Fruit fly (Drosophila melanogaster) whole organism: ENCODE measurements around the gene Ttc26.

Source experiments
- CG8478 ChIP-seq: fragments of >200 bp; optimal IDR thresholded peaks from 2 replicates; lab custom pipeline; 2018; ENCODE audit warnings: inconsistent platforms
- Dll ChIP-seq: fragments of >200 bp; optimal IDR thresholded peaks from 2 replicates; lab custom pipeline; 2017
- pan ChIP-seq: fragments of >200 bp; optimal IDR thresholded peaks from 2 replicates; lab custom pipeline; 2017

- TF ChIP-seq Dll (no peak), CG8478 (lab: Kevin White, UChicago) (no peak), pan (lab: Kevin White, UChicago) (no peak)
Observed at dm6 chr3R:15768900-15769299, 5.3 kb upstream of the Ttc26 start.
